Worm (Caenorhabditis elegans) whole organism, L3 larva: ENCODE data around the gene npr-25.

ENCODE experiments used
- ceh-28 ChIP-seq: fragments of 150-350 bp; optimal IDR thresholded peaks from 2 replicates; lab custom pipeline; 2014; ENCODE audit warnings: missing biosample characterization, missing genetic modification reagents, missing genetic modification characterization
- elt-1 ChIP-seq: fragments of 150-350 bp; optimal IDR thresholded peaks from 2 replicates; lab custom pipeline; 2014; ENCODE audit warnings: missing biosample characterization, missing genetic modification characterization
- fos-1 ChIP-seq: fragments of 150-350 bp; optimal IDR thresholded peaks from 2 replicates; lab custom pipeline; 2014; ENCODE audit warnings: missing biosample characterization, missing genetic modification characterization
- nhr-11 ChIP-seq: fragments of 150-350 bp; optimal IDR thresholded peaks from 2 replicates; lab custom pipeline; 2014; ENCODE audit warnings: missing biosample characterization, missing genetic modification characterization
- nhr-28 ChIP-seq: fragments of 150-350 bp; optimal IDR thresholded peaks from 2 replicates; lab custom pipeline; 2014; ENCODE audit warnings: missing biosample characterization, missing genetic modification characterization
- nhr-77 ChIP-seq: fragments of 150-350 bp; optimal IDR thresholded peaks from 2 replicates; lab custom pipeline; 2014; ENCODE audit warnings: missing biosample characterization, missing genetic modification characterization
- pqm-1 ChIP-seq: fragments of 150-350 bp; optimal IDR thresholded peaks from 2 replicates; lab custom pipeline; 2017; ENCODE audit warnings: missing biosample characterization, missing genetic modification characterization, inconsistent platforms
- tbx-2 ChIP-seq: sonication (generic microtip); optimal IDR thresholded peaks from 2 replicates; lab custom pipeline; 2016; ENCODE audit warnings: mild to moderate bottlenecking, missing genetic modification characterization, missing compliant biosample characterization
- zag-1 ChIP-seq: fragments of 150-350 bp; optimal IDR thresholded peaks from 2 replicates; lab custom pipeline; 2014; ENCODE audit warnings: missing biosample characterization, missing genetic modification characterization

DNA sequence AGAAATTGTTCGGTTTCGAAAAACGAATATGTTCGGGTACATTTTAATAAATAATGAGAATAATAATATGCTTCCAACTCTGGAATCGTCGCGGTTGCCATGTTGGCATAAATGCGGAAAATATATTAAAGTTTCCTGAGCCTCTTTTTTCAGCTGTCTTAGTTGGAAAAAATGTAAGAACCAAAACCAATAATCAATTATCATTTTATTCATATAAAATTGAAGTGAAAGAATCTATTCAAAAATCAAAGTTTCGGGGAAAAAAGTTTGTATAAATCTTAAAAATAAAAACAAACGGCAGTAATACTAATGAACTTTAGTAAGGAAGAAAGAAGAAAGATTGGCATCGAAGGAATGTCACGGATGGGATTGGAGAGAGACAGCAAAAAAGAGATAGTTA lies 47.9 kb downstream of the npr-25 start, which contains the start of gene srh-45:
- TF ChIP-seq tbx-2 (tag; lab: Kevin White, UChicago) (no peak), elt-1 (tag; lab: Kevin White, UChicago) (no peak), nhr-77 (tag; lab: Kevin White, UChicago) (no peak), nhr-28 (no peak), zag-1 (tag; lab: Kevin White, UChicago) (no peak), fos-1 (no peak), pqm-1 (tag; lab: Kevin White, UChicago) (no peak), nhr-11 (tag; lab: Kevin White, UChicago) (no peak), ceh-28 (tag; lab: Kevin White, UChicago) (no peak)
